Worm (Caenorhabditis elegans): Measurements from ENCODE around the gene F32H5.4.

F32H5.4 gene

DNA sequence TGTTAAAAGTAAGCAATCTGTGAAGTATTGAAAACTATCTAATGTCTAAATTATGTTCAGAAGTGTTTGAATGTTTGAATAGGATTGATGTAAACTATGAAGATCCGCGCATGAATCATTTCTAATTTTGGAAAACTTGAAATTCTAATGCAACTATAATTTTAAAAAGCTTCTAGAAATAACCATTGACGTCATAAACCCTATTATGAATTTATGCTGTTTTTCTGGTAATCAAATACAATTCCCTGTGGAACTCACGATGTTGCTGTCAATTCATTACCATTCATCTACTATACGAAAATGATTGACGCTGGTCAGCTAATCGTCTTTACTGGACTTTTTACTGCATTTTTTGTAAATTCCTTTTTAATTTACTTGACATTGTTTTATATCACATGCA is 32.9 kb upstream of the F32H5.4 start, which contains the start of gene str-37:
str-37 (plus strand) TSS at position 301 of the 400 bp plus-strand sequence.
- TF ChIP-seq madf-2 (tag; optimal IDR thresholded peaks at IDR 0.05) (no peak), ceh-31 (tag; optimal IDR thresholded peaks at IDR 0.05) (no peak), che-1 (tag; optimal IDR thresholded peaks at IDR 0.05) (no peak), hlh-13 (GFP tag; optimal IDR thresholded peaks at IDR 0.05) (no peak), ama-1 (optimal IDR thresholded peaks at IDR 0.05) (no peak), ttx-3 (tag; optimal IDR thresholded peaks at IDR 0.05) (no peak), fkh-10 (GFP tag; optimal IDR thresholded peaks at IDR 0.05) (no peak)

DNA sequence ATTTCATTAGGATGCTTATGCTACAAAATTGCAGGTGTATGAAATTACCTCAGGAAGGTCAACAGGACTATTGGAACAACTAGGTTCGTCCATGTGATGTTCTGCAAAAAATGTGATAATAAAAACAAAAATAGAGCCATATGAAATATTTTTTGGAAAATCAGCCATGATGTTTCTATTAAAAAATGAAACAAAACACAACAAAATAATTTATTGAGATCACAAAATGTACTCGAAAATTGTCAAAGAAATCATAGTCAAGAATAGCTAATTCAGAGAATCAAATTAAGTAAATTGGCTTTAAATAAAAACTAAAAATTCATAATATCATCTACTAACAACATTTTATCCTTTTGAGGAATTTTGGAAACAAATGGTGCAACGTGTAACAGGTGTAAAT is 29.4 kb upstream of the F32H5.4 start, which contains the start of gene nhr-129:
nhr-129 (minus strand) TSS at position 101 of the 400 bp plus-strand sequence.
- TF ChIP-seq npax-4 (tag; optimal IDR thresholded peaks at IDR 0.05) (no peak), ceh-30 (tag; optimal IDR thresholded peaks at IDR 0.05) (no peak), pat-9 (tag; optimal IDR thresholded peaks at IDR 0.05) (no peak), ceh-22 (tag; optimal IDR thresholded peaks at IDR 0.05) (no peak), ceh-48 (tag; optimal IDR thresholded peaks at IDR 0.05) (no peak), ceh-9 (tag; optimal IDR thresholded peaks at IDR 0.05) (no peak), fax-1 (tag; optimal IDR thresholded peaks at IDR 0.05) (no peak), ceh-6 (GFP tag; optimal IDR thresholded peaks at IDR 0.05) (no peak), lim-6 (tag; optimal IDR thresholded peaks at IDR 0.05) (no peak), F13H6.1 (tag; optimal IDR thresholded peaks at IDR 0.05) (no peak), hlh-30 (tag; optimal IDR thresholded peaks at IDR 0.05; ENCODE audit: insufficient read depth) (no peak), ttx-3 (tag; optimal IDR thresholded peaks at IDR 0.05) (no peak), ref-2 (tag; optimal IDR thresholded peaks at IDR 0.05) (no peak), madf-2 (tag; optimal IDR thresholded peaks at IDR 0.05) (no peak), nfya-1 (tag; optimal IDR thresholded peaks at IDR 0.05) (no peak), zip-5 (tag; optimal IDR thresholded peaks at IDR 0.05) (no peak), elt-2 (tag; optimal IDR thresholded peaks at IDR 0.05) (no peak)

DNA sequence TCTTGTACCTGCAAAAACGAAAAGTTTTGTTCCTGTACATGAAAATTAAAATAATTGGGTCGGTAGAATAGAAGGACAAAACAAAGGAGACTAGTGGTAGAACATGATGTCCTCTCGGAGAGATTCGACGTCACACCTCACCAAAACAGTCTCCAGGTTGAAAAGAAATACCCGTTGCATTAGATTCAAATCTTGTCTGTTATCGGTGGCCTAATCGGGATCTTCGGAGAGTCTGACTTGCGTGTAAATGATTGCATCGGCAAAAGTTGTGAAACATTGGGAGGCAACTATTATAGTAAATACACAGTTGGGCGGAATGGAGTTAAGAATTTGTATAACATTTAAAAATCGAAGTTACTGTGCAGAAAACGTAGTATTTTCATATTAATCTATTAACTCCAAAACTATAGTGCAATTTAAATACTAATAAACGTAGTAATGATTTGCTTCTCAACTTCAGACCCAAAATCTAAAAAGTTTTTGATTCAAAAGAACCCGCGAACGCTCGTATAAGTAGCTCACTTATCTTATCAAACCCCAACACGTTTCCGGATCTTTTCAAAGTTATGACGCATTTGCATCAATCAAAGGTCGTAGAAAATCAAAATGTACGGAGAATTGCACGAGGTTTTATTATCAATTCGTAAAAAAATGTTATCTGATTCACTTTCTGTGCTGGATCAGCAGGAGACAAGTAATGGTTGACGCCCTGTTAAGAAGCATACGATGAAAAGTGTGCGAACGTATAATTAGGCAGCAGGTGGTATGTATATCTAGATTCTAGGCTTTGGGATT is 26.8 kb upstream of the F32H5.4 start, which contains the start of gene nhr-168:
nhr-168 (minus strand) TSS at position 486 of the 795 bp plus-strand sequence.
- TF ChIP-seq sox-2 (GFP tag; IDR thresholded peaks at IDR 0.05) (no peak), lin-11 (tag; optimal IDR thresholded peaks at IDR 0.05) (no peak), odd-2 (tag; optimal IDR thresholded peaks at IDR 0.05) (no peak), eyg-1 (tag; optimal IDR thresholded peaks at IDR 0.05) (no peak), pat-9 (tag; optimal IDR thresholded peaks at IDR 0.05) (no peak), ceh-45 (GFP tag; IDR thresholded peaks at IDR 0.05) (no peak), ceh-31 (tag; optimal IDR thresholded peaks at IDR 0.05) (no peak), unc-3 (GFP tag; conservative IDR thresholded peaks at IDR 0.05) (no peak), unc-3 (tag; optimal IDR thresholded peaks at IDR 0.05) (no peak), pha-2 (tag; optimal IDR thresholded peaks at IDR 0.05) (no peak)

DNA sequence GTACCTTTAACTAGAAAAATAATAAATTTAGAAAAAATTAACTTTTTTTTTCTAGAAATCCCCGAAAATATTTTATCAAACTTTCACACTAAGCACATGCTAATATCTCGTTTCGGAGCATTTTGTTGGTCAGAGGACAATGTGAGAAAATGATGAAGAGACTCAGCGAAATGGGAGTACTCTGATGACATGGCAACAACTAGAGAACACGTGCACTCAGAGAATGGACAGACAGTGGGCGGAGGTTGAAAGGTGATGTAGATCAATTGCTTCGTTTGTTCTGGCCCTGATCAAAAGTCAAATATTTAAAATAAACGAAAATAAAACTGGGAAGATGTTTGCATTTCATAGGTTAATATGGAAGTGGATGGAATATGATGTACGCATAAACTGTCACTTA is 25.9 kb upstream of the F32H5.4 start:
- no peak for TF ChIP-seq hlh-30 (tag; optimal IDR thresholded peaks at IDR 0.05; ENCODE audit: insufficient read depth)
- TF ChIP-seq madf-2 (tag; optimal IDR thresholded peaks at IDR 0.05) = no peak
- no peak for TF ChIP-seq ceh-45 (GFP tag; IDR thresholded peaks at IDR 0.05)
- TF ChIP-seq pha-4 (tag; optimal IDR thresholded peaks at IDR 0.05) = no peak
- TF ChIP-seq nhr-11 (tag; optimal IDR thresholded peaks at IDR 0.05) = no peak
- no peak for TF ChIP-seq nhr-232 (tag; optimal IDR thresholded peaks at IDR 0.05)
- TF ChIP-seq eyg-1 (tag; optimal IDR thresholded peaks at IDR 0.05) = no peak
- no peak for TF ChIP-seq dmd-4 (tag; optimal IDR thresholded peaks at IDR 0.05; ENCODE audit: borderline replicate concordance)
- no peak for TF ChIP-seq C38D4.7 (GFP tag; optimal IDR thresholded peaks at IDR 0.05)
- no peak for TF ChIP-seq pha-2 (tag; optimal IDR thresholded peaks at IDR 0.05)
- TF ChIP-seq ceh-48 (tag; optimal IDR thresholded peaks at IDR 0.05) = no peak
- TF ChIP-seq ceh-9 (tag; optimal IDR thresholded peaks at IDR 0.05) = no peak
- TF ChIP-seq nfya-1 (tag; optimal IDR thresholded peaks at IDR 0.05) = no peak
- no peak for TF ChIP-seq gmeb-2 (tag; optimal IDR thresholded peaks at IDR 0.05)

All from whole organism, late embryonic.